Fruit fly (Drosophila melanogaster) whole organism, wandering third instar larva: ENCODE measurements around the gene CG4332.

Experiments
- Abd-B ChIP-seq: fragments of >200 bp; optimal IDR thresholded peaks from 2 replicates; lab custom pipeline; 2017; ENCODE audit warnings: missing biosample characterization, missing genetic modification characterization
- CG32264 ChIP-seq: fragments of 200-800 bp; sonication (Bioruptor generic); optimal IDR thresholded peaks from 2 replicates; lab custom pipeline; 2016; ENCODE audit warnings: missing biosample characterization, missing genetic modification characterization
- CrebA ChIP-seq: fragments of 200-800 bp; sonication (Bioruptor generic); optimal IDR thresholded peaks from 2 replicates; lab custom pipeline; 2016; ENCODE audit warnings: missing biosample characterization, mild to moderate bottlenecking, missing genetic modification characterization, borderline replicate concordance
- GATAd ChIP-seq: sonication (Bioruptor generic); optimal IDR thresholded peaks from 2 replicates; lab custom pipeline; 2016; ENCODE audit warnings: missing biosample characterization, missing genetic modification characterization
- Hr78 ChIP-seq: fragments of >200 bp; optimal IDR thresholded peaks from 2 replicates; lab custom pipeline; 2017; ENCODE audit warnings: missing biosample characterization, missing genetic modification characterization
- Jra ChIP-seq: sonication (Bioruptor generic); optimal IDR thresholded peaks from 2 replicates; lab custom pipeline; 2016; ENCODE audit warnings: missing biosample characterization, missing genetic modification characterization
- Myc ChIP-seq: fragments of >200 bp; optimal IDR thresholded peaks from 2 replicates; lab custom pipeline; 2017
- N ChIP-seq: fragments of >200 bp; optimal IDR thresholded peaks from 2 replicates; lab custom pipeline; 2018; ENCODE audit warnings: missing biosample characterization, missing external identifiers, missing genetic modification characterization
- OdsH ChIP-seq: fragments of 200-800 bp; sonication (Bioruptor generic); optimal IDR thresholded peaks from 2 replicates; lab custom pipeline; 2016; ENCODE audit warnings: missing biosample characterization, mild to moderate bottlenecking, missing genetic modification characterization
- Rel ChIP-seq, 2 experiments: fragments of 200-800 bp; sonication (Bioruptor generic) in 1 of 2; optimal IDR thresholded peaks; 2 replicates in 1 of 2; 3 replicates in 1 of 2; lab custom pipeline; 2016 to 2019; ENCODE audit warnings: mild to moderate bottlenecking in 2 of 2, missing biosample characterization in 2 of 2, missing genetic modification characterization in 2 of 2, moderate library complexity in 1 of 2
- Vsx2 ChIP-seq: fragments of 200-300, 225-300 bp; sonication (Bioruptor generic); optimal IDR thresholded peaks from 2 replicates; lab custom pipeline; 2018; ENCODE audit warnings: missing biosample characterization, missing genetic modification characterization; ENCODE audit not compliant: partially characterized antibody
- br ChIP-seq: fragments of 200-800 bp; sonication (Bioruptor generic); optimal IDR thresholded peaks from 2 replicates; lab custom pipeline; 2016; ENCODE audit warnings: missing biosample characterization, missing genetic modification characterization
- dl ChIP-seq, 2 experiments: fragments of 175-275, 200-275 bp in 1 of 2; fragments of 200-275 bp in 1 of 2; sonication (Bioruptor generic); optimal IDR thresholded peaks; lab custom pipeline; 2018; ENCODE audit warnings: mild to moderate bottlenecking in 2 of 2, missing biosample characterization in 2 of 2, missing genetic modification characterization in 2 of 2, moderate library complexity in 2 of 2; ENCODE audit not compliant: partially characterized antibody in 2 of 2, insufficient read depth in 1 of 2
- dmrt93B ChIP-seq: fragments of 200-800 bp; sonication (Bioruptor generic); optimal IDR thresholded peaks from 2 replicates; lab custom pipeline; 2018; ENCODE audit warnings: missing biosample characterization, mild to moderate bottlenecking, missing genetic modification characterization
- dsf ChIP-seq: sonication (Bioruptor generic); optimal IDR thresholded peaks from 2 replicates; lab custom pipeline; 2016; ENCODE audit warnings: missing biosample characterization, missing genetic modification characterization, borderline replicate concordance
- foxo ChIP-seq, 2 experiments: fragments of 200-800 bp; sonication (Bioruptor generic); optimal IDR thresholded peaks; 2 replicates in 1 of 2; 3 replicates in 1 of 2; lab custom pipeline; 2016 to 2017; ENCODE audit warnings: missing biosample characterization in 2 of 2, missing genetic modification characterization in 2 of 2
- h ChIP-seq: fragments of 200-800 bp; sonication (Bioruptor generic); optimal IDR thresholded peaks from 3 replicates; lab custom pipeline; 2016; ENCODE audit warnings: missing biosample characterization, mild to moderate bottlenecking, missing genetic modification characterization
- jim ChIP-seq: fragments of 175-275, 200-325 bp; sonication (Bioruptor generic); optimal IDR thresholded peaks from 2 replicates; lab custom pipeline; 2016; ENCODE audit warnings: missing biosample characterization, mild to moderate bottlenecking, missing genetic modification characterization
- pan ChIP-seq: fragments of >200 bp; optimal IDR thresholded peaks from 2 replicates; lab custom pipeline; 2017
- rgr ChIP-seq: fragments of 200-800 bp; sonication (Bioruptor generic); optimal IDR thresholded peaks from 3 replicates; lab custom pipeline; 2016; ENCODE audit warnings: missing biosample characterization, mild to moderate bottlenecking, missing genetic modification characterization
- sage ChIP-seq: fragments of 200-800 bp; sonication (Bioruptor generic); optimal IDR thresholded peaks from 2 replicates; lab custom pipeline; 2016; ENCODE audit warnings: missing biosample characterization, mild to moderate bottlenecking, missing genetic modification characterization
- sv ChIP-seq: fragments of 200-800 bp; sonication (Bioruptor generic); optimal IDR thresholded peaks from 3 replicates; lab custom pipeline; 2016; ENCODE audit warnings: missing biosample characterization, missing genetic modification characterization
- tai ChIP-seq: sonication (Bioruptor generic); optimal IDR thresholded peaks from 2 replicates; lab custom pipeline; 2016; ENCODE audit warnings: missing biosample characterization, missing genetic modification characterization
- usp ChIP-seq: fragments of >200 bp; optimal IDR thresholded peaks from 2 replicates; lab custom pipeline; 2017; ENCODE audit warnings: missing biosample characterization, missing genetic modification characterization

Gene CG4332

dm6 chrX:13194249-13194648, 39.4 kb downstream of the CG4332 start, which contains the start of gene Coq5:
TSS of gene Coq5 (minus strand) at chrX:13194551.
- TF ChIP-seq dl (GFP tag; optimal IDR thresholded peaks at IDR 0.05; lab: Kevin White, UChicago; ENCODE audit: insufficient read depth in 1 of 2, partially characterized antibody in 2 of 2), result no peak
- TF ChIP-seq pan, result no peak
- no peak for TF ChIP-seq CG32264
- no peak for TF ChIP-seq Rel (GFP tag; optimal IDR thresholded peaks at IDR 0.05; lab: Kevin White, UChicago)
- no peak for TF ChIP-seq Rel (tag; optimal IDR thresholded peaks at IDR 0.05; lab: Kevin White, UChicago)
- TF ChIP-seq Myc, result no peak
- no peak for TF ChIP-seq Vsx2 (GFP tag; lab: Kevin White, UChicago)
- TF ChIP-seq usp (GFP tag; lab: Kevin White, UChicago), result no peak
- TF ChIP-seq dsf (GFP tag; lab: Kevin White, UChicago), result no peak
- TF ChIP-seq dmrt93B, result no peak
- no peak for TF ChIP-seq GATAd (GFP tag; lab: Kevin White, UChicago)
- TF ChIP-seq tai (GFP tag; lab: Kevin White, UChicago), result no peak
- no peak for TF ChIP-seq sage
- no peak for TF ChIP-seq Hr78 (GFP tag; lab: Kevin White, UChicago)
- TF ChIP-seq N, result no peak
- TF ChIP-seq Jra (GFP tag; lab: Kevin White, UChicago), result no peak
- no peak for TF ChIP-seq rgr (GFP tag; lab: Kevin White, UChicago)
- TF ChIP-seq CrebA (GFP tag; lab: Kevin White, UChicago), result no peak
- no peak for TF ChIP-seq h (GFP tag; lab: Kevin White, UChicago)

dm6 chrX:13202162-13202561, 47.3 kb downstream of the CG4332 start, which contains the start of gene CG44437:
TSS of gene CG44437 (minus strand) at chrX:13202262.
- TF ChIP-seq tai (GFP tag; lab: Kevin White, UChicago) (no peak), pan (no peak), N (no peak), OdsH (GFP tag; lab: Kevin White, UChicago) (no peak), rgr (GFP tag; lab: Kevin White, UChicago) (no peak), br (GFP tag; lab: Kevin White, UChicago) (no peak), Abd-B (GFP tag; lab: Kevin White, UChicago) (no peak), jim (GFP tag; lab: Kevin White, UChicago) (no peak)

- no peak for TF ChIP-seq foxo (GFP tag; optimal IDR thresholded peaks at IDR 0.05; lab: Kevin White, UChicago)
- no peak for TF ChIP-seq CG32264
- TF ChIP-seq Jra (GFP tag; lab: Kevin White, UChicago), result no peak
- TF ChIP-seq sv (GFP tag; lab: Kevin White, UChicago), result no peak
- no peak for TF ChIP-seq dmrt93B
Measured at dm6 chrX:13204718-13205117, 49.9 kb downstream of the CG4332 start.
